Worm (Caenorhabditis elegans): ENCODE data around the gene apx-1.

DNA sequence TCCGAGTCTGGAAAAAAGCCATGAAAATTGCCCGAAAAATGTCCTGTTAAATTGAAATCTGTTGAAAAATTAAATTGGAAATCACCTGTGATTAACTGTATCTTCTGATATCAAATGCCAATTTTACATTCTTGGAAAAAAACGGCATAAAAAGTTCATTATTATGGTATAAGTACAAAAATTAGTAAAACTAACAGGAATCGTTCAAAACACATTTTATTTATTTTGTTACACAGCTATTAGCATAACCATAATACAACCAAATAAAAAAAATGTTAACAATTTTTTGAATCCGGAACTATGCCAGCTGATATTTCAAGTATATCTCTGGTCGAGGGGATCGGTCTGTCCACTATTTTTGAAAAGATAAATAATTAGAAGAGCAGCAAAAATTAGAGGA, 20.6 kb downstream of the apx-1 start, which contains the start of gene K08D9.10:
- TF ChIP-seq nhr-28 (tag; optimal IDR thresholded peaks at IDR 0.05) (no peak), lin-32 (GFP tag; optimal IDR thresholded peaks at IDR 0.05) (no peak), nhr-76 (tag; optimal IDR thresholded peaks at IDR 0.05) (no peak), nhr-237 (tag; optimal IDR thresholded peaks at IDR 0.05) (no peak), M03D4.4 (tag; optimal IDR thresholded peaks at IDR 0.05) (no peak), mep-1 (tag; optimal IDR thresholded peaks at IDR 0.05) (no peak), nhr-12 (tag; optimal IDR thresholded peaks at IDR 0.05) (no peak), pha-4 (tag; optimal IDR thresholded peaks at IDR 0.05) (no peak), ces-1 (GFP tag; optimal IDR thresholded peaks at IDR 0.05) (no peak), lin-13 (tag; optimal IDR thresholded peaks at IDR 0.05) (no peak), lsy-2 (tag; optimal IDR thresholded peaks at IDR 0.05) (no peak), unc-39 (tag; optimal IDR thresholded peaks at IDR 0.05) (no peak)

Data from whole organism, mixed stage, embryonic.